Fruit fly (Drosophila melanogaster) whole organism, prepupa: ENCODE measurements around the gene CG14414.

Experiments used
- CG32006 ChIP-seq: fragments of 200-800 bp; sonication (Bioruptor generic); optimal IDR thresholded peaks from 3 replicates; lab custom pipeline; 2017; ENCODE audit warnings: missing biosample characterization, mild to moderate bottlenecking, missing genetic modification characterization
- CG34406 ChIP-seq: fragments of 200-800 bp; sonication (Bioruptor generic); optimal IDR thresholded peaks from 3 replicates; lab custom pipeline; 2016; ENCODE audit warnings: missing biosample characterization, missing genetic modification characterization
- CG3919 ChIP-seq: fragments of 200-800 bp; sonication (Bioruptor generic); optimal IDR thresholded peaks from 3 replicates; lab custom pipeline; 2016; ENCODE audit warnings: missing biosample characterization, missing genetic modification characterization
- CG7368 ChIP-seq: fragments of 200-800 bp; sonication (Bioruptor generic); optimal IDR thresholded peaks from 3 replicates; lab custom pipeline; 2016; ENCODE audit warnings: missing biosample characterization, missing genetic modification characterization
- Ets21C ChIP-seq: fragments of 200-800 bp; sonication (Bioruptor generic); optimal IDR thresholded peaks from 3 replicates; lab custom pipeline; 2016; ENCODE audit warnings: missing biosample characterization, missing genetic modification characterization
- OdsH ChIP-seq: fragments of 200-800 bp; sonication (Bioruptor generic); optimal IDR thresholded peaks from 3 replicates; lab custom pipeline; 2016; ENCODE audit warnings: missing biosample characterization, missing genetic modification characterization
- Sox102F ChIP-seq: fragments of 200-800 bp; sonication (Bioruptor generic); optimal IDR thresholded peaks from 2 replicates; lab custom pipeline; 2016; ENCODE audit warnings: missing biosample characterization, mild to moderate bottlenecking, missing genetic modification characterization
- acj6 ChIP-seq: fragments of 200-800 bp; sonication (Bioruptor generic); optimal IDR thresholded peaks from 3 replicates; lab custom pipeline; 2016; ENCODE audit warnings: missing biosample characterization, missing genetic modification characterization
- spab ChIP-seq: fragments of 200-800 bp; sonication (Bioruptor generic); optimal IDR thresholded peaks from 2 replicates; lab custom pipeline; 2017; ENCODE audit warnings: missing biosample characterization, mild to moderate bottlenecking, missing genetic modification characterization, missing genetic modification reagents
- svp ChIP-seq: fragments of 200-800 bp; sonication (Bioruptor generic); peaks from one replicate; lab custom pipeline; 2016; ENCODE audit warnings: missing biosample characterization, missing genetic modification characterization

- no peak for TF ChIP-seq OdsH (GFP tag; lab: Kevin White, UChicago)
- TF ChIP-seq acj6 (GFP tag; lab: Kevin White, UChicago): no peak
- no peak for TF ChIP-seq CG7368 (GFP tag; lab: Kevin White, UChicago)
- no peak for TF ChIP-seq CG32006
- no peak for TF ChIP-seq CG34406
- TF ChIP-seq CG3919 (GFP tag; lab: Kevin White, UChicago): no peak
- no peak for TF ChIP-seq Sox102F (GFP tag; lab: Kevin White, UChicago)
- no peak for TF ChIP-seq Ets21C (GFP tag; lab: Kevin White, UChicago)
- no peak for TF ChIP-seq svp (GFP tag; lab: Kevin White, UChicago)
- TF ChIP-seq spab (GFP tag; lab: Kevin White, UChicago): no peak
Measured at dm6 chrX:14585263-14585662, 4.9 kb downstream of the CG14414 start.
